Worm (Caenorhabditis elegans): Measurements from ENCODE around the gene cank-26.

DNA sequence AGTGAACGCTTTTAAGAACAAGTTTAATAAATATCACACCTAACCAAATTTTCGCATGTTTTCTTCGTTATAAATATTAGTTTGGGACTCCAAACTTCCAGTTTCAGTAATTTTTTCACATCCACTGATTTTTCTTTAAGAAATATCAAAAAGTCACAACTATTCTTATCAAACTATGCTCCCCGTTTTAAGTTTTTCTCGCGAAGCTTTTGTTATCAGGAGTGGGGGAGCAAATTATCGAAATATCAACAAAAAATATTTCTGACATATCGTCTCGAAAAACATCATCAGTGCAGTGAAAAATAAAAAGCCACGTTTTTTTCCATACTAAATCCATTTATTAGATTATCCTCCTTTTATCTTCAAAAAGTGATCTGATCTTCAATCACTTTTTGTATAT is 17.2 kb upstream of the cank-26 start:
- TF ChIP-seq fos-1 (tag; optimal IDR thresholded peaks at IDR 0.05) (no peak), jun-1 (tag; optimal IDR thresholded peaks at IDR 0.05) (no peak), mdl-1 (tag; optimal IDR thresholded peaks at IDR 0.05) (no peak), dpl-1 (GFP tag; optimal IDR thresholded peaks at IDR 0.05) (no peak), efl-3 (GFP tag; optimal IDR thresholded peaks at IDR 0.05) (no peak), nhr-28 (tag; optimal IDR thresholded peaks at IDR 0.05) (no peak), ets-5 (GFP tag; IDR thresholded peaks at IDR 0.05) (no peak), grh-1 (GFP tag; IDR thresholded peaks at IDR 0.05) (no peak), sptf-1 (tag; optimal IDR thresholded peaks at IDR 0.05) (no peak), lin-15B (tag; optimal IDR thresholded peaks at IDR 0.05) (no peak), ama-1 (optimal IDR thresholded peaks at IDR 0.05) (no peak), nhr-11 (tag; optimal IDR thresholded peaks at IDR 0.05) (no peak), ceh-82 (tag; optimal IDR thresholded peaks at IDR 0.05) (no peak)
